Worm (Caenorhabditis elegans): ENCODE results near the gene F54H5.3.

The F54H5.3 gene

ce11 chrII:6610262-6610661, 11.7 kb upstream of the F54H5.3 start:
- TF ChIP-seq tbx-2 (tag; optimal IDR thresholded peaks at IDR 0.05) (no peak), hpl-2 (GFP tag; optimal IDR thresholded peaks at IDR 0.05) (no peak), nhr-84 (tag; optimal IDR thresholded peaks at IDR 0.05) (no peak), blmp-1 (tag; optimal IDR thresholded peaks at IDR 0.05) (peak; percentile 54), zag-1 (tag; optimal IDR thresholded peaks at IDR 0.05) (no peak), fos-1 (tag; optimal IDR thresholded peaks at IDR 0.05) (no peak), swsn-7 (tag; optimal IDR thresholded peaks at IDR 0.05) (no peak), sptf-1 (tag; optimal IDR thresholded peaks at IDR 0.05) (no peak), alr-1 (tag; optimal IDR thresholded peaks at IDR 0.05; ENCODE audit: borderline replicate concordance) (no peak), lin-13 (GFP tag; optimal IDR thresholded peaks at IDR 0.05) (no peak), hlh-17 (GFP tag; optimal IDR thresholded peaks at IDR 0.05; ENCODE audit: borderline replicate concordance) (no peak), nhr-77 (tag; optimal IDR thresholded peaks at IDR 0.05) (no peak), C16A3.4 (tag; optimal IDR thresholded peaks at IDR 0.05) (peak; percentile 4), lin-14 (GFP tag; optimal IDR thresholded peaks at IDR 0.05) (peak; percentile 74), ceh-88 (GFP tag; IDR thresholded peaks at IDR 0.05) (no peak), irx-1 (tag; optimal IDR thresholded peaks at IDR 0.05) (no peak), elt-3 (tag; optimal IDR thresholded peaks at IDR 0.05) (peak in 3 of 6 experiments; percentile 13 to 48 (median 25)), isw-1 (GFP tag; IDR thresholded peaks at IDR 0.05) (no peak), zip-4 (GFP tag; optimal IDR thresholded peaks at IDR 0.05) (no peak), unc-62 (GFP tag; optimal IDR thresholded peaks at IDR 0.05) (no peak), C34B4.2 (tag; optimal IDR thresholded peaks at IDR 0.05) (no peak), lsy-2 (tag; optimal IDR thresholded peaks at IDR 0.05) (peak; percentile 0 to 31), ceh-8 (GFP tag; optimal IDR thresholded peaks at IDR 0.05) (no peak), unc-30 (tag; optimal IDR thresholded peaks at IDR 0.05) (no peak), dsc-1 (tag; optimal IDR thresholded peaks at IDR 0.05) (no peak), C04F5.9 (tag; optimal IDR thresholded peaks at IDR 0.05) (no peak), egl-13 (tag; optimal IDR thresholded peaks at IDR 0.05) (no peak), dpl-1 (GFP tag; optimal IDR thresholded peaks at IDR 0.05) (no peak), nhr-71 (tag; optimal IDR thresholded peaks at IDR 0.05) (peak; percentile 19), pag-3 (tag; optimal IDR thresholded peaks at IDR 0.05; ENCODE audit: borderline replicate concordance, insufficient read depth) (no peak), ets-5 (GFP tag; IDR thresholded peaks at IDR 0.05) (no peak), ztf-4 (tag; optimal IDR thresholded peaks at IDR 0.05) (no peak), nhr-20 (tag; optimal IDR thresholded peaks at IDR 0.05) (no peak), lir-3 (tag; optimal IDR thresholded peaks at IDR 0.05; ENCODE audit: poor library complexity) (no peak), egl-27 (tag; optimal IDR thresholded peaks at IDR 0.05) (no peak), unc-86 (tag; optimal IDR thresholded peaks at IDR 0.05) (no peak), mab-9 (GFP tag; IDR thresholded peaks at IDR 0.05) (no peak), lin-15B (tag; optimal IDR thresholded peaks at IDR 0.05) (no peak), snu-23 (GFP tag; optimal IDR thresholded peaks at IDR 0.05) (peak; percentile 31), lin-39 (tag; optimal IDR thresholded peaks at IDR 0.05) (no peak), jun-1 (tag; optimal IDR thresholded peaks at IDR 0.05) (no peak), mef-2 (tag; optimal IDR thresholded peaks at IDR 0.05) (no peak), pqm-1 (tag; optimal IDR thresholded peaks at IDR 0.05) (no peak), nhr-28 (tag; optimal IDR thresholded peaks at IDR 0.05) (no peak), Y116A8C.19 (tag; optimal IDR thresholded peaks at IDR 0.05; ENCODE audit: borderline replicate concordance) (no peak), aly-2 (tag; optimal IDR thresholded peaks at IDR 0.05) (no peak), nhr-76 (tag; optimal IDR thresholded peaks at IDR 0.05) (no peak), pax-3 (tag; optimal IDR thresholded peaks at IDR 0.05) (no peak), nhr-85 (tag) (peak; percentile 87), nhr-90 (tag; optimal IDR thresholded peaks at IDR 0.05; ENCODE audit: poor library complexity) (peak; percentile 1), efl-1 (optimal IDR thresholded peaks at IDR 0.05) (no peak), efl-1 (GFP tag; optimal IDR thresholded peaks at IDR 0.05 in 1 of 2) (no peak), hlh-4 (tag; optimal IDR thresholded peaks at IDR 0.05) (no peak), efl-3 (GFP tag; optimal IDR thresholded peaks at IDR 0.05) (no peak)
